Worm (Caenorhabditis elegans) whole organism, L2 larva: ENCODE measurements around the gene W04G3.12.

Experiments
- aly-2 ChIP-seq: fragments of 150-350 bp; optimal IDR thresholded peaks from 2 replicates; lab custom pipeline; 2014; ENCODE audit warnings: missing biosample characterization, missing genetic modification characterization
- elt-3 ChIP-seq: sonication (generic microtip); optimal IDR thresholded peaks from 2 replicates; lab custom pipeline; 2017; ENCODE audit warnings: missing biosample characterization, missing genetic modification characterization
- gmeb-1 ChIP-seq: fragments of 150-350 bp; optimal IDR thresholded peaks from 2 replicates; lab custom pipeline; 2014; ENCODE audit warnings: missing biosample characterization, missing genetic modification characterization
- lin-13 ChIP-seq: fragments of 150-350 bp; optimal IDR thresholded peaks from 2 replicates; lab custom pipeline; 2014; ENCODE audit warnings: missing biosample characterization, missing genetic modification reagents, missing genetic modification characterization
- mab-5 ChIP-seq: fragments of 150-350 bp; optimal IDR thresholded peaks from 2 replicates; lab custom pipeline; 2014; ENCODE audit warnings: missing biosample characterization, missing genetic modification characterization
- mdl-1 ChIP-seq, 2 experiments: fragments of 150-350 bp in 1 of 2; sonication (generic microtip) in 1 of 2; optimal IDR thresholded peaks; 2 replicates each; lab custom pipeline; 2017; ENCODE audit warnings: missing biosample characterization in 2 of 2, missing genetic modification characterization in 2 of 2
- nhr-11 ChIP-seq: fragments of 150-350 bp; optimal IDR thresholded peaks from 2 replicates; lab custom pipeline; 2014; ENCODE audit warnings: missing biosample characterization, missing genetic modification characterization
- nhr-237 ChIP-seq: fragments of 150-350 bp; optimal IDR thresholded peaks from 2 replicates; lab custom pipeline; 2014; ENCODE audit warnings: missing biosample characterization, missing genetic modification characterization
- nhr-6 ChIP-seq: fragments of 150-350 bp; optimal IDR thresholded peaks from 2 replicates; lab custom pipeline; 2014; ENCODE audit warnings: missing biosample characterization, missing genetic modification characterization
- unc-62 ChIP-seq: fragments of 150-350 bp; optimal IDR thresholded peaks from 2 replicates; lab custom pipeline; 2014; ENCODE audit warnings: missing biosample characterization, missing genetic modification reagents, missing genetic modification characterization
- zag-1 ChIP-seq: fragments of 150-350 bp; optimal IDR thresholded peaks from 2 replicates; lab custom pipeline; 2014; ENCODE audit warnings: missing biosample characterization, missing genetic modification characterization
- ztf-1 ChIP-seq: fragments of 200-800 bp; sonication (Bioruptor generic); conservative IDR thresholded peaks from 2 replicates; pipeline ENCODE4 v1.3.6; 2022; ENCODE audit warnings: missing genetic modification characterization, missing compliant biosample characterization

DNA sequence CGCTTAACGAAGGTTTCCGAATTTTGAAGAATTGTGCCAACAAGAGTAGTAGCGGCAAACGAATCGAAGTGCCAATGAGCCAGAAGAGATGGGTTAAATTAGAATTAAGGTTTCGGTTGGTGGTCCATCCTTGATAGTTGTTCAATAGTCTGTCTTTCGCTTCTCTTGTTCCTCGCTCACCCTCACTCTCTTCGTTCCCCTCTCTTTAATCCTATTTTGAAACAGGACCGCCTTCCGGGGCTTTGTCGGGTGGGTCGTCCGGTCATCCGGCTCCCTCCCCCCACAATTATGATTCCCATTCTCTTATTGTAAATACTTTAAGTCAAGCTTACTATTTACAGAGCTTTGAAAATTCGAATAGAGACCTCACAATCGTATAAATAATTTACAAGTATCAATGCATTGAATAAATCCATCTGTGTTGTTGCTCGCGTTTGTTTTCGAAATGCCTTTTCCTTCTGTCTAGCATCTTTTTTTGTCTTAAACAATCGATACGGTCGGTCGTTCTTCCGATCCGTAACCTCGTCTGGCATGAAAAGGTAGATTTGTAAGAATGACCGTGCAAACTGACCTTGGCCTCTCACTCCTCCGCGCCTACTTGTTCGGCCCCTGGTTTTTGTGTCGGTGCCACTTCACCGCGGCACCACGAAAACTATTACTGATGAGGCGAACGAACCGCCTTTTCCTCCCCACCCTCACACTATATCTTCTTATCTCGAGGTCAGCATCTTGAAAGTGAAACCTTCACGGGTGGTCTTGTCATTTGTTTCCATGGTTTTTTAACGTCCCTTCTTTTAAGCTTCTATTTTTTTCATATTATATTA, 43.3 kb downstream of the W04G3.12 start:
- no peak for TF ChIP-seq mdl-1 (tag; optimal IDR thresholded peaks at IDR 0.05; lab: Kevin White, UChicago)
- no peak for TF ChIP-seq unc-62
- no peak for TF ChIP-seq nhr-237
- TF ChIP-seq nhr-6 (tag; lab: Kevin White, UChicago) = no peak
- no peak for TF ChIP-seq lin-13 (GFP tag; lab: Kevin White, UChicago)
- no peak for TF ChIP-seq mab-5
- TF ChIP-seq gmeb-1 (tag; lab: Kevin White, UChicago) = no peak
- TF ChIP-seq zag-1 = no peak
- TF ChIP-seq elt-3 = no peak
- no peak for TF ChIP-seq aly-2 (tag; lab: Kevin White, UChicago)
- TF ChIP-seq nhr-11 (tag; lab: Kevin White, UChicago) = no peak
- no peak for TF ChIP-seq ztf-1 (GFP tag; lab: Robert Waterston, UW)
